Worm (Caenorhabditis elegans): ENCODE measurements around the gene M110.7.

DNA sequence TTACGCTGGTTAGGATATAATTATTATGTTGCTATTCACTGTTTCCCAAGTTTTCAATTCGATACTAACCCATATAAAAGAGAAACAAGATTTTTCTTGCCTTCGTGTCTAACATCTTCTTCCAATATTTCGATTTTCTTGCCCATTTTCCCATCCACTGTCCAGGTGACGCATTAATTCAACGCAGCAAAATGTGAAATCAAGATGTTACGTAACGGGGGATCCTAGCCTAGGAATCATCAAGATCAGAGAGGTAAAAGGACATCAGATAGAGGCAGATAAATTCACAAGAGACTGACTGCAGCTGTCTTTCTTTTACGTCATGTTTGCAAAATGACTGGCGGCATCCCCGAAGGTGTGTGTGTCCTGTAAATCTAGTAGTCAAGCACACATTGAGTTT is 8.0 kb upstream of the M110.7 start:
- TF ChIP-seq aly-2 (tag; optimal IDR thresholded peaks at IDR 0.05) (no peak), lin-15B (tag; optimal IDR thresholded peaks at IDR 0.05) (no peak), skn-1 (tag; optimal IDR thresholded peaks at IDR 0.05) (no peak), ama-1 (optimal IDR thresholded peaks at IDR 0.05) (no peak), unc-39 (tag; optimal IDR thresholded peaks at IDR 0.05) (no peak), zag-1 (tag; optimal IDR thresholded peaks at IDR 0.05) (no peak), ceh-82 (tag; optimal IDR thresholded peaks at IDR 0.05) (no peak), fos-1 (tag; optimal IDR thresholded peaks at IDR 0.05) (no peak), nhr-28 (tag; optimal IDR thresholded peaks at IDR 0.05) (no peak), egl-5 (tag; optimal IDR thresholded peaks at IDR 0.05) (no peak), R02D3.7 (tag; optimal IDR thresholded peaks at IDR 0.05) (no peak), nhr-237 (tag; optimal IDR thresholded peaks at IDR 0.05) (no peak), egl-27 (tag; optimal IDR thresholded peaks at IDR 0.05) (no peak)
